Worm (Caenorhabditis elegans) whole organism, late embryonic: Measurements from ENCODE around the gene F08F8.7.

Experiments
- C38D4.7 ChIP-seq: fragments of 200-800 bp; sonication (Bioruptor generic); optimal IDR thresholded peaks from 2 replicates; lab custom pipeline; 2018; ENCODE audit warnings: mild to moderate bottlenecking, missing genetic modification characterization, moderate library complexity, missing compliant biosample characterization
- ceh-18 ChIP-seq: sonication (generic microtip); optimal IDR thresholded peaks from 2 replicates; lab custom pipeline; 2016; ENCODE audit warnings: missing genetic modification characterization, missing compliant biosample characterization
- hlh-15 ChIP-seq: sonication (generic microtip); optimal IDR thresholded peaks from 2 replicates; lab custom pipeline; 2016; ENCODE audit warnings: missing genetic modification characterization, missing compliant biosample characterization
- nhr-11 ChIP-seq: fragments of 150-350 bp; optimal IDR thresholded peaks from 2 replicates; lab custom pipeline; 2014; ENCODE audit warnings: missing biosample characterization, missing genetic modification characterization
- sdc-2 ChIP-seq: sonication (generic microtip); optimal IDR thresholded peaks from 2 replicates; lab custom pipeline; 2016; ENCODE audit warnings: missing genotype, missing genetic modification characterization, missing compliant biosample characterization
- unc-3 ChIP-seq, 2 experiments: fragments of 200-800 bp in 1 of 2; sonication (Bioruptor generic) in 1 of 2; sonication (generic microtip) in 1 of 2; conservative IDR thresholded peaks in 1 of 2; optimal IDR thresholded peaks in 1 of 2; 2 replicates each; pipeline versions ENCODE4 v1.3.6 to Lab custom; 2016 to 2022; ENCODE audit warnings: missing compliant biosample characterization in 2 of 2, missing genetic modification characterization in 2 of 2, missing genetic modification reagents in 1 of 2

DNA sequence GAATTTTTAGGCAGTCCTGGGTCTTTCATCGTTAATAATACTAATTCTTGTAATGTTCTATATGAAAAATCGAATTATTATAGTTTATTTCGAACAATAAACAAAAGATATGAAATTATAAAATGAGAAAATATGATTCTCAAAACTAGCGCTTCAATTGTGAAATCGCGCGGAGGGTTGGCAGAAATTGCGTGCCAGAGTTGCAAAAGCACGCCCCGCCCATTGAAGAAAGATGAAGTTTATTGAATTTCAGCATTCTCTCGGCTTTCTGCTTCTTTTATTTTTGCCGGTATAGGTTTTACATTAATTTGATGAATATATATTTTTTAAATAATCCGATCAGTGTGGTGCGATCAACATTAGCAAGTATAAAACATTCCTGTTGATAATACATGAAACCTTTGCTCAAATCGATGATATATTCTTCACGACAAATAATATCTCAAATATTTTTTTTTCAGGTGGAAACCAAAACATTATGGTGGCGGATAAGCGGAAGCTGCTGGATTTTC lies 12.1 kb upstream of the F08F8.7 start, which contains the start of the genes eco-1 and hmgr-1:
- TF ChIP-seq unc-3 (GFP tag; conservative IDR thresholded peaks at IDR 0.05; lab: Robert Waterston, UW) (no peak), unc-3 (tag; optimal IDR thresholded peaks at IDR 0.05; lab: Kevin White, UChicago) (no peak), sdc-2 (tag; lab: Kevin White, UChicago) (no peak), ceh-18 (tag; lab: Kevin White, UChicago) (no peak), hlh-15 (no peak), nhr-11 (tag; lab: Kevin White, UChicago) (no peak), C38D4.7 (GFP tag; lab: Kevin White, UChicago) (no peak)
